Fruit fly (Drosophila melanogaster) whole organism, prepupa: ENCODE measurements around the gene Pnn.

ENCODE experiments used
- CG11294 ChIP-seq: fragments of 200-800 bp; sonication (Bioruptor generic); IDR thresholded peaks from 2 replicates; pipeline ENCODE4 v1.3.6; 2022; ENCODE audit warnings: missing biosample characterization, missing genetic modification characterization
- CG32006 ChIP-seq: fragments of 200-800 bp; sonication (Bioruptor generic); optimal IDR thresholded peaks from 3 replicates; lab custom pipeline; 2017; ENCODE audit warnings: missing biosample characterization, mild to moderate bottlenecking, missing genetic modification characterization
- CG8632 ChIP-seq: fragments of 200-800 bp; sonication (Bioruptor generic); optimal IDR thresholded peaks from 3 replicates; lab custom pipeline; 2016; ENCODE audit warnings: missing biosample characterization, missing genetic modification characterization
- CG9139 ChIP-seq: fragments of 200-800 bp; sonication (Bioruptor generic); optimal IDR thresholded peaks from 3 replicates; lab custom pipeline; 2017; ENCODE audit warnings: missing biosample characterization, mild to moderate bottlenecking, missing genetic modification characterization
- Eip93F ChIP-seq: fragments of 200-800 bp; sonication (Bioruptor generic); optimal IDR thresholded peaks from 2 replicates; lab custom pipeline; 2016; ENCODE audit warnings: missing biosample characterization, mild to moderate bottlenecking, missing genetic modification characterization
- Ets21C ChIP-seq: fragments of 200-800 bp; sonication (Bioruptor generic); optimal IDR thresholded peaks from 3 replicates; lab custom pipeline; 2016; ENCODE audit warnings: missing biosample characterization, missing genetic modification characterization
- Gug ChIP-seq: fragments of 200-800 bp; sonication (Bioruptor generic); IDR thresholded peaks from 2 replicates; pipeline ENCODE4 v1.3.6; 2022; ENCODE audit warnings: missing biosample characterization, missing genetic modification characterization
- OdsH ChIP-seq: fragments of 200-800 bp; sonication (Bioruptor generic); optimal IDR thresholded peaks from 3 replicates; lab custom pipeline; 2016; ENCODE audit warnings: missing biosample characterization, missing genetic modification characterization
- achi ChIP-seq: fragments of 200-800 bp; sonication (Bioruptor generic); optimal IDR thresholded peaks from 3 replicates; lab custom pipeline; 2016; ENCODE audit warnings: missing biosample characterization, missing genetic modification characterization
- fd59A ChIP-seq: fragments of 200-800 bp; sonication (Bioruptor generic); optimal IDR thresholded peaks from 2 replicates; lab custom pipeline; 2017; ENCODE audit warnings: missing biosample characterization, mild to moderate bottlenecking, missing genetic modification characterization, missing genetic modification reagents
- fd85E ChIP-seq: fragments of 200-800 bp; sonication (Bioruptor generic); optimal IDR thresholded peaks from 3 replicates; lab custom pipeline; 2016; ENCODE audit warnings: missing biosample characterization, missing genetic modification characterization
- fkh ChIP-seq: fragments of 200-800 bp; sonication (Bioruptor generic); optimal IDR thresholded peaks from 3 replicates; lab custom pipeline; 2017; ENCODE audit warnings: missing biosample characterization, mild to moderate bottlenecking, missing genetic modification characterization, moderate library complexity
- net ChIP-seq: fragments of 200-800 bp; sonication (Bioruptor generic); optimal IDR thresholded peaks from 3 replicates; lab custom pipeline; 2016; ENCODE audit warnings: missing biosample characterization, missing genetic modification characterization

DNA sequence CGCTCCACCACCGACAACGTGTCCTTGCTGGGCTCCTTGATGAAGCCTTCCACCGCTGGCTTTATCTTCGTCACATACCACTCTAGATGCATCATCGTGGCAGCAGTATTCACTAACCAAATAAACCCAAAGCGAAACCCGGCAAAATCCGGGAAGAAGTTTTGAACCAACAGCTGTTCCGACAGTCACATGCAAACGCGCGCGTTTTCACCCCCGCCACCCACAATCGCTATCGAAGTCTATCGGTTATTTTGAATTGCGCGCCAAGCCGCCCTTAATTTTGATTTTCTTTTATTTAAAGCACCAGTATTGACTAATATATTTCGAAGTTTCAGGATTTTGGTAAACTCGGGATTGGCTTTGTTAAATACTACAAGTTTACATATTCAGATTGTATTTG lies 13.8 kb downstream of the Pnn start, which contains the start of gene Tti1:
- TF ChIP-seq fd85E (GFP tag; lab: Kevin White, UChicago) (no peak), Ets21C (no peak), OdsH (GFP tag; lab: Kevin White, UChicago) (no peak), CG32006 (GFP tag; lab: Kevin White, UChicago) (no peak), CG8632 (GFP tag; lab: Kevin White, UChicago) (no peak), net (no peak), CG11294 (GFP tag; lab: Robert Waterston, UW) (no peak), achi (GFP tag; lab: Kevin White, UChicago) (no peak), Eip93F (no peak), fd59A (GFP tag; lab: Kevin White, UChicago) (no peak), Gug (GFP tag; lab: Robert Waterston, UW) (no peak), fkh (GFP tag; lab: Kevin White, UChicago) (no peak), CG9139 (GFP tag; lab: Kevin White, UChicago) (no peak)
